Worm (Caenorhabditis elegans): ENCODE results near the gene C01G12.16.

C01G12.16 gene

DNA sequence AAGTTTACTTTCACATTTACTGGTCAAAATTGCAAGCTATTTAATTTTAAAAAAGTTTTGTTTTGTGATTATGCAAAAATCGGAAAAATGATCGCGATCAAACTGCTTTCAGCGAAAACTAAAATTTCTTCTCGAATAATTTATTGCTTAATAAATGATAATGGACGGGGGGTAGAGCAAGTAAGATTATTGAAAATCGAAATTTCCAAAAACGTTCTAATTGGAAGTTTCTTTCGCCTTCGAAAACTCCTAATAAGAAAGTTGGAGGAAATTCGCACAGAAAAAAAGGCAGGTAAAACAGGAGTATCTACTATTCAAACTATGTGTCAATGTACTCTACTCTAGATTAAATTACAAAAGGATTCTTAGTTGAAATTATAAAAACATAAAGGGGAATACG is 11.2 kb downstream of the C01G12.16 start:
- no peak for TF ChIP-seq nhr-2 (tag; optimal IDR thresholded peaks at IDR 0.05)
- TF ChIP-seq cnd-1 (tag; optimal IDR thresholded peaks at IDR 0.05), result no peak
- TF ChIP-seq unc-120 (tag; optimal IDR thresholded peaks at IDR 0.05; ENCODE audit: poor library complexity, severe bottlenecking), result no peak
- no peak for TF ChIP-seq zip-8 (tag; optimal IDR thresholded peaks at IDR 0.05)

DNA sequence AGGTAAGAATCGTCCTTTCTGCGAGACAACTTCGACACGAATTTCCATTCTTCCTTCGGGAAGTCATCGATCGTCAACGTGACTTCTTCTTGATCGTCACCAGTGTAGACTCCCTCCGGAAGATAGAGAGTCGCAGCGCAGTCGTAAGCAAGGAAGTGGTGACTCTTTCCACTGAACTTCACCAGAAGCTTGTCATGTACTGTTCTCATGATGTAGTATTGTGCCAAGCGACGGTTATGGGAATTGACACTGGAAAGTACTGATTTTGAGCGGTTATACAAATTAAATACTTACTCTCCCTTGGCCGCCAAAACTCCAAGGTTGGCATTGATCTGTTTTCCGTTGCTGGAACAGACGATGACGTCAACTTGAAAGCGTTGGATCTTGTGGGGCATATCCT is 14.5 kb downstream of the C01G12.16 start:
- TF ChIP-seq snpc-4 (tag; optimal IDR thresholded peaks at IDR 0.05), result no peak

DNA sequence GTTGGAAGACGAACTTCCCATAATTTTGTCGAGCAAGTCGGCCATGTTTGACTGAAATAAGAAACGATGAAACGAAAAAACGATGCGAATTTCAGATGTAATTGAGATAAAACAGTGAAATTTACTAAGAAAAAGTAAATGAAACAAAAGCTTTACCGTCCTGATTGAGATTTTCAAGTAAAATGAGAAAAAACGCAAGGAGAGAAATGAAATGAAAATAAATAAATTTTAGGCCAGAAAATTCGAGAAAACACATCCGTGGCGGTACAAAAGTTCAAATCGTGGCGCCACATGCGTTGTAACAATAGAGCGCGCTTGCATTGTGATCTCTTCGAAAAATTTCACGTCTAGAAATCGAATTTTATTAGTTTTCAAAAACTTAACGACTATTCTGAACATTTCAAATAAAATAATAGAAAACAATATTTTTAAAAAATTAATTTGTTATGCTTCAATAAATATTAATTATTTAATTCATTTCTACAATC is 15.1 kb downstream of the C01G12.16 start, which contains the start of the genes hrde-1 and C16C10.13:
Gene hrde-1, minus strand, starts transcription at position 51 of the 488 bp plus-strand sequence.
Gene C16C10.13, plus strand, starts transcription at position 332 of the 488 bp plus-strand sequence.
- TF ChIP-seq unc-62 (GFP tag; optimal IDR thresholded peaks at IDR 0.05) (no peak), zip-8 (tag; optimal IDR thresholded peaks at IDR 0.05) (no peak), hlh-1 (tag; optimal IDR thresholded peaks at IDR 0.05) (no peak), ceh-39 (tag; optimal IDR thresholded peaks at IDR 0.05) (no peak), mab-5 (tag; optimal IDR thresholded peaks at IDR 0.05) (no peak), ztf-11 (tag; optimal IDR thresholded peaks at IDR 0.05) (no peak), unc-120 (tag; optimal IDR thresholded peaks at IDR 0.05; ENCODE audit: poor library complexity, severe bottlenecking) (no peak), M03D4.4 (tag; optimal IDR thresholded peaks at IDR 0.05) (no peak), ceh-83 (GFP tag; optimal IDR thresholded peaks at IDR 0.05) (no peak), bed-3 (GFP tag; optimal IDR thresholded peaks at IDR 0.05) (no peak), blmp-1 (tag; optimal IDR thresholded peaks at IDR 0.05) (no peak), ham-2 (GFP tag; optimal IDR thresholded peaks at IDR 0.05) (no peak), tbx-8 (GFP tag; optimal IDR thresholded peaks at IDR 0.05) (no peak), sem-2 (GFP tag; optimal IDR thresholded peaks at IDR 0.05) (no peak), elt-1 (tag; optimal IDR thresholded peaks at IDR 0.05; ENCODE audit: borderline replicate concordance, insufficient read depth) (no peak), mls-2 (tag; optimal IDR thresholded peaks at IDR 0.05) (no peak), elt-3 (tag; optimal IDR thresholded peaks at IDR 0.05) (no peak), cnd-1 (tag; optimal IDR thresholded peaks at IDR 0.05) (no peak), pha-4 (tag; optimal IDR thresholded peaks at IDR 0.05) (no peak)

DNA sequence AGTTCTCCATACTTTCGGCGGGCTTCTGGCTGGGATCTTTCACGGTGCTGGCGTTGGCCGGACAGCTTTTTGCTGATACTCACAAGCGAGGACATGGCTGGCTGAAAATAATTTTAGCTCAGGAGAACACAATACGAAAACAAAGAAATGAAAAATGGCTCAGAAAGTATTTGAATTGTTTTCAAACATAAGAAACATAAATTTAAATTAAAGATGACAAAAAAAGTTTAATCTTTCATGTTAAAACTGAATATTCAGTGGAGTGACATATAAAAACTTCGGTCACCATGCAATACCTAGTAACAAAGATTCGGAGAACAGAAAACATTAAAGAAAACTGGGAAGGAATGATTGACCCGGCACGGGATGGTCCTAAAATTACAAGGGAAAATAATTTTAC is 17.5 kb downstream of the C01G12.16 start, which contains the start of gene C16C10.2:
Gene C16C10.2, minus strand, starts transcription at position 101 of the 400 bp plus-strand sequence.
- TF ChIP-seq lsy-2 (tag; optimal IDR thresholded peaks at IDR 0.05) (no peak), ceh-43 (GFP tag; optimal IDR thresholded peaks at IDR 0.05) (no peak), unc-120 (tag; optimal IDR thresholded peaks at IDR 0.05; ENCODE audit: poor library complexity, severe bottlenecking) (no peak), ceh-83 (GFP tag; optimal IDR thresholded peaks at IDR 0.05) (no peak), drap-1 (GFP tag; optimal IDR thresholded peaks at IDR 0.05) (no peak), ceh-39 (tag; optimal IDR thresholded peaks at IDR 0.05) (no peak), hlh-1 (tag; optimal IDR thresholded peaks at IDR 0.05) (no peak), flh-1 (GFP tag; optimal IDR thresholded peaks at IDR 0.05) (no peak), nhr-12 (tag; optimal IDR thresholded peaks at IDR 0.05) (no peak), elt-3 (tag; optimal IDR thresholded peaks at IDR 0.05) (no peak), nhr-28 (tag; optimal IDR thresholded peaks at IDR 0.05) (no peak)

DNA sequence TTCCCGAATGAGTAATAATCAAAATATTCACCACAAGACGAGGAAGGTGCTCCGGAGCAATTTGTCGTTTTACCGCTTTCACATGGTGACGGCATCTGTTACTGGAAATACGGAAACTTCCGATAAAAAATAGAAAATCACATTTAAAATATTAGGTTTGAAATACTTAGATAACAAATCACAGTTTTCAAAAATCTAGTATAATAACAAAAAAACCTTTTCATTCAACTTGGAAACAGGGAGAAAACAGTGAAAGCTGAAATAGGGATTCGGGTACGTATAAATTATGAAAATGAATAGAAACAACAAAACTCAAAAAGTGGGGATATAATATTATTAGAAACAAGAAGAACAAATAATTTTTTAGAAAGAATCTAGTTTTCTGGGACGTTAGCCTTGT is 20.3 kb downstream of the C01G12.16 start, which contains the start of gene C16C10.1:
Gene C16C10.1, minus strand, starts transcription at position 101 of the 400 bp plus-strand sequence.
- TF ChIP-seq nhr-76 (tag; optimal IDR thresholded peaks at IDR 0.05) (no peak), sem-2 (GFP tag; optimal IDR thresholded peaks at IDR 0.05) (no peak), sptf-1 (tag; optimal IDR thresholded peaks at IDR 0.05) (no peak), ham-2 (GFP tag; optimal IDR thresholded peaks at IDR 0.05) (no peak), lsy-2 (tag; optimal IDR thresholded peaks at IDR 0.05) (no peak)

DNA sequence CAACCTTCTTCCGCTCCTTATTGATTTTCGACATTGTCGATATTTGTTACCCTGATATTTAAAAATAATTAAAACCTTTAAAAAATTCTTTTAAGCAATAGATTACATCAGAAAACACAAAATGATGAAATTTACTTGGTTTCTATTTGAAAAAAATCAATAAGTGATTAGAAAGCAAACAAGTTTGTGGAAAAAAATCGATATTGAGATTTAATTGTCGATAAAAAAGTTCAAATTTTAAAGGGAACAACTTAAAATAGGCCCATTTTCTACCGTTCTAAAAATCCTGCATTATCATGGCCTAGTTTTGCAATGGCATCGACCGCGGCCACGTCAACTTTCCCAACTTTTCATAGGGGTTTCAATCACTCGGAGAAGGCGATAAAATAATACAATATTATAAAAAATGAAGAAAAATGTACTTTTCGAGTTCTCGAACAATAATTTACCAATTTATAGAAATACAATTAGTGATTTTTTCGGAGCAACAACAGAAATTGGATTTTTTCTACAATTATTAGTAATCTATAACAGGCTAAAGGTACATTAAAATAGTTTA is 25.8 kb downstream of the C01G12.16 start, which contains the start of gene lars-1:
Gene lars-1, minus strand, starts transcription at position 51 of the 559 bp plus-strand sequence.
- no peak for TF ChIP-seq lin-13 (tag; optimal IDR thresholded peaks at IDR 0.05)

Data from whole organism, mixed stage, embryonic.